Comparison of ENCODE assay signal across 1 fruit fly cellular context in genomic region chr2L:5052367-5052914, dm6.
TF ChIP-seq lines count a peak whose summit lies in the region.

Gene senju (plus strand): TSS chr2L:5052843.

TF ChIP-seq in whole organism, embryonic, 481 proteins besides CTCF, POLR2A, EP300 and RAD21 (continued from another document and continues in another):
- peak; percentile 96 for TF ChIP-seq CHES-1-like (GFP tag; optimal IDR thresholded peaks at IDR 0.05; lab: Kevin White, UChicago)
- no peak for TF ChIP-seq lov (optimal IDR thresholded peaks at IDR 0.05; lab: Kevin White, UChicago)
- peak; percentile 55; the same call in 2 of the 3 replicates for TF ChIP-seq lov (GFP tag; IDR thresholded peaks at IDR 0.05; lab: Robert Waterston, UW)
- peak; percentile 92 for TF ChIP-seq CG17328 (GFP tag; IDR thresholded peaks at IDR 0.05; lab: Robert Waterston, UW)
- TF ChIP-seq twi (tag; optimal IDR thresholded peaks at IDR 0.05; lab: Kevin White, UChicago): peak; percentile 48
- peak; percentile 69 for TF ChIP-seq CrebB (tag; optimal IDR thresholded peaks at IDR 0.05; lab: Kevin White, UChicago)
- TF ChIP-seq bab2 (GFP tag; optimal IDR thresholded peaks at IDR 0.05; lab: Kevin White, UChicago): peak; percentile 91
- peak; percentile 51; the same call in 1 of the 2 replicates for TF ChIP-seq CG4360 (GFP tag; IDR thresholded peaks at IDR 0.05; lab: Robert Waterston, UW)
- peak; percentile 69 for TF ChIP-seq CG13287 (GFP tag; IDR thresholded peaks at IDR 0.05; lab: Robert Waterston, UW; ENCODE audit: partially characterized antibody)
- TF ChIP-seq repo (GFP tag; optimal IDR thresholded peaks at IDR 0.05; lab: Kevin White, UChicago): peak; percentile 85
- TF ChIP-seq CG15011 (GFP tag; optimal IDR thresholded peaks at IDR 0.05; lab: Kevin White, UChicago): peak; percentile 39
- peak; percentile 50 for TF ChIP-seq tap (tag; optimal IDR thresholded peaks at IDR 0.05; lab: Kevin White, UChicago)
- TF ChIP-seq CG3838 (GFP tag; optimal IDR thresholded peaks at IDR 0.05; lab: Kevin White, UChicago): peak; percentile 33
- peak; percentile 82 for TF ChIP-seq CG10366 (GFP tag; IDR thresholded peaks at IDR 0.05; lab: Robert Waterston, UW)
- TF ChIP-seq Eip74EF (GFP tag; optimal IDR thresholded peaks at IDR 0.05; lab: Kevin White, UChicago): peak in 1 of 2 experiments; percentile 80
- TF ChIP-seq oc (tag; optimal IDR thresholded peaks at IDR 0.05; lab: Kevin White, UChicago): peak; percentile 39
- TF ChIP-seq ATbp (GFP tag; optimal IDR thresholded peaks at IDR 0.05; lab: Kevin White, UChicago): peak; percentile 87
- peak; percentile 81 for TF ChIP-seq ken (GFP tag; IDR thresholded peaks at IDR 0.05; lab: Robert Waterston, UW)
- peak; percentile 75 for TF ChIP-seq CG31365 (tag; optimal IDR thresholded peaks at IDR 0.05; lab: Kevin White, UChicago)
- TF ChIP-seq CG17912 (GFP tag; optimal IDR thresholded peaks at IDR 0.05; lab: Kevin White, UChicago): peak; percentile 79
- peak; percentile 78 for TF ChIP-seq Oli (tag; optimal IDR thresholded peaks at IDR 0.05; lab: Kevin White, UChicago)
- TF ChIP-seq CG7357 (GFP tag; IDR thresholded peaks at IDR 0.05; lab: Robert Waterston, UW): no peak; the same call in 2 of the 3 replicates
- TF ChIP-seq jumu (GFP tag; optimal IDR thresholded peaks at IDR 0.05; lab: Kevin White, UChicago): peak; percentile 89
- peak; percentile 85 for TF ChIP-seq ranshi (GFP tag; IDR thresholded peaks at IDR 0.05; lab: Robert Waterston, UW)
- peak; percentile 78 for TF ChIP-seq CG17359 (tag; optimal IDR thresholded peaks at IDR 0.05; lab: Kevin White, UChicago)
- TF ChIP-seq CG6654 (GFP tag; optimal IDR thresholded peaks at IDR 0.05; lab: Kevin White, UChicago): peak; percentile 60
- TF ChIP-seq ash1 (GFP tag; optimal IDR thresholded peaks at IDR 0.05; lab: Kevin White, UChicago): peak; percentile 74
- peak; percentile 95 for TF ChIP-seq sqz (GFP tag; optimal IDR thresholded peaks at IDR 0.05; lab: Kevin White, UChicago)
- TF ChIP-seq aop (GFP tag; IDR thresholded peaks at IDR 0.05; lab: Robert Waterston, UW): peak; percentile 40; the same call in 1 of the 2 replicates
- TF ChIP-seq HHEX (GFP tag; optimal IDR thresholded peaks at IDR 0.05; lab: Kevin White, UChicago): peak; percentile 80
- peak; percentile 79 for TF ChIP-seq CG4854 (GFP tag; optimal IDR thresholded peaks at IDR 0.05; lab: Kevin White, UChicago)
- TF ChIP-seq Chrac-16 (GFP tag; optimal IDR thresholded peaks at IDR 0.05; lab: Kevin White, UChicago): peak; percentile 90
- TF ChIP-seq Atf3 (GFP tag; optimal IDR thresholded peaks at IDR 0.05; lab: Kevin White, UChicago): peak; percentile 74
- TF ChIP-seq CG7556 (GFP tag; optimal IDR thresholded peaks at IDR 0.05; lab: Kevin White, UChicago): peak; percentile 86
- peak; percentile 74 for TF ChIP-seq E2f1 (GFP tag; IDR thresholded peaks at IDR 0.05; lab: Robert Waterston, UW)
- TF ChIP-seq Scr (GFP tag; IDR thresholded peaks at IDR 0.05; lab: Robert Waterston, UW; ENCODE audit: partially characterized antibody): peak; percentile 54
- peak; percentile 99 for TF ChIP-seq MESR4 (GFP tag; optimal IDR thresholded peaks at IDR 0.05; lab: Kevin White, UChicago)
- peak; percentile 73 for TF ChIP-seq CG6689 (GFP tag; IDR thresholded peaks at IDR 0.05; lab: Robert Waterston, UW)
- TF ChIP-seq ttk (GFP tag; IDR thresholded peaks at IDR 0.05; lab: Robert Waterston, UW): peak; percentile 69
- peak; percentile 80 for TF ChIP-seq ems (GFP tag; optimal IDR thresholded peaks at IDR 0.05; lab: Kevin White, UChicago)
- TF ChIP-seq stc (GFP tag; IDR thresholded peaks at IDR 0.05; lab: Robert Waterston, UW): peak; percentile 69
- peak; percentile 93 for TF ChIP-seq CG8944 (GFP tag; optimal IDR thresholded peaks at IDR 0.05; lab: Kevin White, UChicago)
- peak; percentile 85 for TF ChIP-seq org-1 (GFP tag; optimal IDR thresholded peaks at IDR 0.05; lab: Kevin White, UChicago)
- TF ChIP-seq CG11560 (tag; IDR thresholded peaks at IDR 0.05; lab: Robert Waterston, UW): no peak
- TF ChIP-seq run (tag; optimal IDR thresholded peaks at IDR 0.05; lab: Kevin White, UChicago): peak; percentile 61
- peak; percentile 96 for TF ChIP-seq Ets65A (GFP tag; lab: Kevin White, UChicago)
- peak; percentile 83 for TF ChIP-seq CG4328 (GFP tag; optimal IDR thresholded peaks at IDR 0.05; lab: Kevin White, UChicago)
- TF ChIP-seq CG2129 (GFP tag; IDR thresholded peaks at IDR 0.05; lab: Robert Waterston, UW; ENCODE audit: partially characterized antibody): no peak
- TF ChIP-seq disco-r (GFP tag; optimal IDR thresholded peaks at IDR 0.05; lab: Kevin White, UChicago): peak; percentile 64
- peak; percentile 84 for TF ChIP-seq BtbVII (GFP tag; optimal IDR thresholded peaks at IDR 0.05; lab: Kevin White, UChicago)
- TF ChIP-seq CG4424 (GFP tag; optimal IDR thresholded peaks at IDR 0.05; lab: Kevin White, UChicago): peak; percentile 90
- peak; percentile 77 for TF ChIP-seq grau (tag; optimal IDR thresholded peaks at IDR 0.05; lab: Kevin White, UChicago)
- TF ChIP-seq Ravus (GFP tag; IDR thresholded peaks at IDR 0.05; lab: Robert Waterston, UW): no peak; the same call in 1 of the 2 replicates
- TF ChIP-seq CG2116 (GFP tag; optimal IDR thresholded peaks at IDR 0.05; lab: Kevin White, UChicago): peak; percentile 67
- TF ChIP-seq dmrt11E (tag; optimal IDR thresholded peaks at IDR 0.05; lab: Kevin White, UChicago): peak; percentile 69
- TF ChIP-seq wor (GFP tag; IDR thresholded peaks at IDR 0.05; lab: Robert Waterston, UW): no peak
- peak; percentile 88 for TF ChIP-seq CG15514 (GFP tag; optimal IDR thresholded peaks at IDR 0.05; lab: Kevin White, UChicago)
- peak; percentile 83 for TF ChIP-seq CG17385 (GFP tag; optimal IDR thresholded peaks at IDR 0.05; lab: Kevin White, UChicago)
- peak; percentile 47; the same call in 1 of the 3 replicates for TF ChIP-seq jigr1 (GFP tag; IDR thresholded peaks at IDR 0.05; lab: Robert Waterston, UW)
- peak; percentile 27; the same call in 1 of the 3 replicates for TF ChIP-seq croc (GFP tag; conservative IDR thresholded peaks at IDR 0.05; lab: Robert Waterston, UW)
- TF ChIP-seq h (optimal IDR thresholded peaks at IDR 0.05; lab: Kevin White, UChicago): no peak
- TF ChIP-seq CG2875 (GFP tag; optimal IDR thresholded peaks at IDR 0.05; lab: Kevin White, UChicago): peak; percentile 80
- peak; percentile 21 for TF ChIP-seq CG10274 (GFP tag; optimal IDR thresholded peaks at IDR 0.05; lab: Kevin White, UChicago)
- TF ChIP-seq Aef1 (GFP tag; IDR thresholded peaks at IDR 0.05; lab: Robert Waterston, UW): peak; percentile 79
- TF ChIP-seq tna (GFP tag; IDR thresholded peaks at IDR 0.05; lab: Robert Waterston, UW; ENCODE audit: partially characterized antibody): no peak
- TF ChIP-seq kah (GFP tag; optimal IDR thresholded peaks at IDR 0.05; lab: Kevin White, UChicago): peak; percentile 21
- TF ChIP-seq CG34224 (GFP tag; IDR thresholded peaks at IDR 0.05; lab: Robert Waterston, UW; ENCODE audit: partially characterized antibody): peak; percentile 63; the same call in 2 of the 3 replicates
- TF ChIP-seq CG1647 (GFP tag; optimal IDR thresholded peaks at IDR 0.05; lab: Kevin White, UChicago): peak; percentile 45
- TF ChIP-seq Drgx (GFP tag; IDR thresholded peaks at IDR 0.05; lab: Robert Waterston, UW): peak; percentile 81
- TF ChIP-seq Lpt (GFP tag; optimal IDR thresholded peaks at IDR 0.05; lab: Kevin White, UChicago): no peak
- TF ChIP-seq Dref (GFP tag; IDR thresholded peaks at IDR 0.05; lab: Robert Waterston, UW): peak; percentile 48
- peak; percentile 60 for TF ChIP-seq CG4282 (GFP tag; optimal IDR thresholded peaks at IDR 0.05; lab: Kevin White, UChicago)
- peak; percentile 71 for TF ChIP-seq Blimp-1 (GFP tag; optimal IDR thresholded peaks at IDR 0.05; lab: Kevin White, UChicago)
- TF ChIP-seq usp (GFP tag; optimal IDR thresholded peaks at IDR 0.05; lab: Kevin White, UChicago): no peak
- peak; percentile 86 for TF ChIP-seq pho (GFP tag; optimal IDR thresholded peaks at IDR 0.05; lab: Kevin White, UChicago)
- peak; percentile 78 for TF ChIP-seq dmrt99B (tag; optimal IDR thresholded peaks at IDR 0.05; lab: Kevin White, UChicago)
- peak; percentile 82 for TF ChIP-seq Hand (GFP tag; optimal IDR thresholded peaks at IDR 0.05; lab: Kevin White, UChicago)
- peak; percentile 90 for TF ChIP-seq gro (GFP tag; optimal IDR thresholded peaks at IDR 0.05; lab: Kevin White, UChicago)
- peak; percentile 87 for TF ChIP-seq chm (GFP tag; IDR thresholded peaks at IDR 0.05; lab: Robert Waterston, UW)
- peak; percentile 88 for TF ChIP-seq Meics (GFP tag; optimal IDR thresholded peaks at IDR 0.05; lab: Kevin White, UChicago)
- peak; percentile 84 for TF ChIP-seq Ptx1 (GFP tag; IDR thresholded peaks at IDR 0.05; lab: Robert Waterston, UW)
- peak; percentile 88 for TF ChIP-seq fu2 (GFP tag; optimal IDR thresholded peaks at IDR 0.05; lab: Kevin White, UChicago)
- no peak for TF ChIP-seq fd102C (GFP tag; optimal IDR thresholded peaks at IDR 0.05; lab: Kevin White, UChicago)
- peak; percentile 62 for TF ChIP-seq CG12236 (GFP tag; optimal IDR thresholded peaks at IDR 0.05; lab: Kevin White, UChicago)
- peak; percentile 83 for TF ChIP-seq CG17186 (GFP tag; optimal IDR thresholded peaks at IDR 0.05; lab: Kevin White, UChicago)
- TF ChIP-seq gem (tag; optimal IDR thresholded peaks at IDR 0.05; lab: Kevin White, UChicago): peak; percentile 91
- TF ChIP-seq CG8281 (tag; optimal IDR thresholded peaks at IDR 0.05; lab: Kevin White, UChicago): peak; percentile 56
- TF ChIP-seq CG43689 (GFP tag; IDR thresholded peaks at IDR 0.05; lab: Robert Waterston, UW): peak; percentile 76
- TF ChIP-seq Hr3 (GFP tag; optimal IDR thresholded peaks at IDR 0.05; lab: Kevin White, UChicago): peak; percentile 83
- peak; percentile 46 for TF ChIP-seq luna (GFP tag; optimal IDR thresholded peaks at IDR 0.05; lab: Kevin White, UChicago)
- no peak for TF ChIP-seq CG17612 (GFP tag; IDR thresholded peaks at IDR 0.05; lab: Robert Waterston, UW)
- TF ChIP-seq Bgb (GFP tag; IDR thresholded peaks at IDR 0.05; lab: Robert Waterston, UW; ENCODE audit: partially characterized antibody): peak; percentile 48; the same call in 1 of the 2 replicates
- TF ChIP-seq pfk (GFP tag; optimal IDR thresholded peaks at IDR 0.05; lab: Kevin White, UChicago): peak; percentile 75
- TF ChIP-seq CG7963 (GFP tag; IDR thresholded peaks at IDR 0.05; lab: Robert Waterston, UW; ENCODE audit: partially characterized antibody): no peak
- peak; percentile 89 for TF ChIP-seq chinmo (GFP tag; IDR thresholded peaks at IDR 0.05; lab: Robert Waterston, UW; ENCODE audit: partially characterized antibody)
- TF ChIP-seq CG1024 (GFP tag; IDR thresholded peaks at IDR 0.05; lab: Robert Waterston, UW): peak; percentile 68
- TF ChIP-seq CG18619 (GFP tag; optimal IDR thresholded peaks at IDR 0.05; lab: Kevin White, UChicago): peak; percentile 87
- peak; percentile 89 for TF ChIP-seq CG9727 (GFP tag; optimal IDR thresholded peaks at IDR 0.05; lab: Kevin White, UChicago)
- peak; percentile 87 for TF ChIP-seq PHDP (tag; optimal IDR thresholded peaks at IDR 0.05; lab: Kevin White, UChicago)
- peak in 1 of 2 experiments; percentile 59 for TF ChIP-seq Hr78 (GFP tag; optimal IDR thresholded peaks at IDR 0.05; lab: Kevin White, UChicago)
- TF ChIP-seq YL-1 (GFP tag; optimal IDR thresholded peaks at IDR 0.05; lab: Kevin White, UChicago): peak; percentile 99
- TF ChIP-seq CG31224 (GFP tag; IDR thresholded peaks at IDR 0.05; lab: Robert Waterston, UW): peak; percentile 63
- TF ChIP-seq Gug (GFP tag; IDR thresholded peaks at IDR 0.05; lab: Robert Waterston, UW): peak; percentile 81
- peak; percentile 76 for TF ChIP-seq jing (GFP tag; optimal IDR thresholded peaks at IDR 0.05; lab: Kevin White, UChicago)
- peak; percentile 63 for TF ChIP-seq CG17829 (tag; optimal IDR thresholded peaks at IDR 0.05; lab: Kevin White, UChicago)
- TF ChIP-seq fru (optimal IDR thresholded peaks at IDR 0.05; lab: Kevin White, UChicago): no peak
- peak; percentile 62 for TF ChIP-seq Atf-2 (GFP tag; optimal IDR thresholded peaks at IDR 0.05; lab: Kevin White, UChicago)
- TF ChIP-seq p53 (GFP tag; optimal IDR thresholded peaks at IDR 0.05; lab: Kevin White, UChicago): peak; percentile 69
- TF ChIP-seq danr (GFP tag; IDR thresholded peaks at IDR 0.05; lab: Robert Waterston, UW): 0 out of 2 replicates have a peak, but pooled peaks have one; percentile 46
- TF ChIP-seq dpn (GFP tag; optimal IDR thresholded peaks at IDR 0.05; lab: Kevin White, UChicago): peak; percentile 85 to 93
- peak; percentile 55; the same call in 1 of the 2 replicates for TF ChIP-seq E2f2 (GFP tag; IDR thresholded peaks at IDR 0.05; lab: Robert Waterston, UW)
- TF ChIP-seq CG3995 (GFP tag; optimal IDR thresholded peaks at IDR 0.05; lab: Kevin White, UChicago): peak; percentile 56
- peak in 1 of 2 experiments; percentile 64 for TF ChIP-seq insv (GFP tag; optimal IDR thresholded peaks at IDR 0.05; lab: Kevin White, UChicago)
- peak; percentile 21 for TF ChIP-seq trh (GFP tag; optimal IDR thresholded peaks at IDR 0.05; lab: Kevin White, UChicago)
- peak; percentile 76 for TF ChIP-seq sens-2 (GFP tag; IDR thresholded peaks at IDR 0.05; lab: Robert Waterston, UW)
- TF ChIP-seq zfh1 (GFP tag; IDR thresholded peaks at IDR 0.05; lab: Robert Waterston, UW): peak; percentile 83; the same call in 2 of the 3 replicates
- TF ChIP-seq CG10543 (GFP tag; optimal IDR thresholded peaks at IDR 0.05; lab: Kevin White, UChicago): peak; percentile 88
- no peak for TF ChIP-seq CG7745 (tag; optimal IDR thresholded peaks at IDR 0.05; lab: Kevin White, UChicago)
- TF ChIP-seq CG10209 (GFP tag; optimal IDR thresholded peaks at IDR 0.05; lab: Kevin White, UChicago): peak; percentile 77
- TF ChIP-seq lbe (GFP tag; optimal IDR thresholded peaks at IDR 0.05; lab: Kevin White, UChicago): peak; percentile 69
- TF ChIP-seq abd-A (tag; optimal IDR thresholded peaks at IDR 0.05; lab: Kevin White, UChicago): peak; percentile 68
- peak; percentile 61 for TF ChIP-seq CG17568 (GFP tag; optimal IDR thresholded peaks at IDR 0.05; lab: Kevin White, UChicago)
- TF ChIP-seq CG11398 (GFP tag; optimal IDR thresholded peaks at IDR 0.05; lab: Kevin White, UChicago): peak; percentile 85
- TF ChIP-seq Doc2 (GFP tag; IDR thresholded peaks at IDR 0.05; lab: Robert Waterston, UW): no peak
- peak; percentile 83 for TF ChIP-seq Awh (GFP tag; IDR thresholded peaks at IDR 0.05; lab: Robert Waterston, UW)
- peak; percentile 81 for TF ChIP-seq CG8388 (GFP tag; optimal IDR thresholded peaks at IDR 0.05; lab: Kevin White, UChicago)
- TF ChIP-seq CG1529 (GFP tag; optimal IDR thresholded peaks at IDR 0.05; lab: Kevin White, UChicago): peak; percentile 72
- peak; percentile 59 for TF ChIP-seq fd64A (GFP tag; optimal IDR thresholded peaks at IDR 0.05; lab: Kevin White, UChicago)
- 0 out of 2 replicates have a peak, but pooled peaks have one; percentile 27 for TF ChIP-seq CG6272 (GFP tag; IDR thresholded peaks at IDR 0.05; lab: Robert Waterston, UW)
